Worm (Caenorhabditis elegans) whole organism, late embryonic: ENCODE results near the gene C07A12.18.

Experiments used
- C08G9.2 ChIP-seq: sonication (generic microtip); optimal IDR thresholded peaks from 2 replicates; lab custom pipeline; 2016; ENCODE audit warnings: mild to moderate bottlenecking, missing genetic modification characterization, moderate library complexity, missing compliant biosample characterization
- C38D4.7 ChIP-seq: fragments of 200-800 bp; sonication (Bioruptor generic); optimal IDR thresholded peaks from 2 replicates; lab custom pipeline; 2018; ENCODE audit warnings: mild to moderate bottlenecking, missing genetic modification characterization, moderate library complexity, missing compliant biosample characterization
- F13H6.1 ChIP-seq: sonication (generic microtip); optimal IDR thresholded peaks from 2 replicates; lab custom pipeline; 2016; ENCODE audit warnings: missing genetic modification characterization, missing compliant biosample characterization
- K02D7.2 ChIP-seq: sonication (generic microtip); optimal IDR thresholded peaks from 2 replicates; lab custom pipeline; 2017; ENCODE audit warnings: mild to moderate bottlenecking, missing genetic modification characterization, missing compliant biosample characterization
- Y22D7AL.16 ChIP-seq: sonication (generic microtip); optimal IDR thresholded peaks from 2 replicates; lab custom pipeline; 2016; ENCODE audit warnings: missing genetic modification characterization, missing compliant biosample characterization
- ama-1 ChIP-seq: fragments of 150-350 bp; optimal IDR thresholded peaks from 2 replicates; lab custom pipeline; 2014
- ceh-18 ChIP-seq: sonication (generic microtip); optimal IDR thresholded peaks from 2 replicates; lab custom pipeline; 2016; ENCODE audit warnings: missing genetic modification characterization, missing compliant biosample characterization
- ceh-22 ChIP-seq: sonication (generic microtip); optimal IDR thresholded peaks from 2 replicates; lab custom pipeline; 2017; ENCODE audit warnings: missing biosample characterization, missing genetic modification characterization
- ceh-24 ChIP-seq: sonication (generic microtip); optimal IDR thresholded peaks from 2 replicates; lab custom pipeline; 2016; ENCODE audit warnings: mild to moderate bottlenecking, missing genetic modification characterization, missing compliant biosample characterization
- ceh-31 ChIP-seq: sonication (generic microtip); optimal IDR thresholded peaks from 2 replicates; lab custom pipeline; 2016; ENCODE audit warnings: missing genetic modification characterization, missing compliant biosample characterization
- ceh-34 ChIP-seq: sonication (generic microtip); optimal IDR thresholded peaks from 2 replicates; lab custom pipeline; 2016; ENCODE audit warnings: mild to moderate bottlenecking, missing genetic modification characterization, missing compliant biosample characterization
- ceh-48 ChIP-seq: sonication (generic microtip); optimal IDR thresholded peaks from 2 replicates; lab custom pipeline; 2016; ENCODE audit warnings: missing genetic modification characterization, inconsistent platforms, missing compliant biosample characterization
- ceh-6 ChIP-seq: fragments of 200-800 bp; sonication (Bioruptor generic); optimal IDR thresholded peaks from 2 replicates; lab custom pipeline; 2018; ENCODE audit warnings: mild to moderate bottlenecking, missing genetic modification characterization, missing compliant biosample characterization
- che-1 ChIP-seq: sonication (generic microtip); optimal IDR thresholded peaks from 2 replicates; lab custom pipeline; 2016; ENCODE audit warnings: mild to moderate bottlenecking, missing genetic modification characterization, missing compliant biosample characterization
- dmd-4 ChIP-seq: sonication (generic microtip); optimal IDR thresholded peaks from 2 replicates; lab custom pipeline; 2016; ENCODE audit warnings: borderline replicate concordance, missing genetic modification characterization, missing compliant biosample characterization
- dve-1 ChIP-seq: sonication (generic microtip); optimal IDR thresholded peaks from 2 replicates; lab custom pipeline; 2017; ENCODE audit warnings: antibody characterized with exemption, mild to moderate bottlenecking, missing genetic modification characterization, missing compliant biosample characterization
- elt-2 ChIP-seq: sonication (generic microtip); optimal IDR thresholded peaks from 2 replicates; lab custom pipeline; 2016; ENCODE audit warnings: missing genetic modification reagents, missing genetic modification characterization, missing compliant biosample characterization
- elt-4 ChIP-seq: sonication (generic microtip); optimal IDR thresholded peaks from 2 replicates; lab custom pipeline; 2016; ENCODE audit warnings: missing genetic modification characterization, missing compliant biosample characterization
- ets-4 ChIP-seq: sonication (generic microtip); optimal IDR thresholded peaks from 2 replicates; lab custom pipeline; 2016; ENCODE audit warnings: missing genetic modification characterization, missing compliant biosample characterization
- eyg-1 ChIP-seq: sonication (generic microtip); optimal IDR thresholded peaks from 2 replicates; lab custom pipeline; 2016; ENCODE audit warnings: missing genotype, missing genetic modification characterization, missing compliant biosample characterization
- fkh-10 ChIP-seq: fragments of 150-350 bp; optimal IDR thresholded peaks from 2 replicates; lab custom pipeline; 2014; ENCODE audit warnings: missing biosample characterization, missing genetic modification reagents, missing genetic modification characterization
- fkh-6 ChIP-seq: sonication (generic microtip); optimal IDR thresholded peaks from 2 replicates; lab custom pipeline; 2016; ENCODE audit warnings: missing genetic modification characterization, missing compliant biosample characterization
- hlh-13 ChIP-seq: fragments of 200-800 bp; sonication (Bioruptor generic); optimal IDR thresholded peaks from 2 replicates; lab custom pipeline; 2018; ENCODE audit warnings: mild to moderate bottlenecking, missing genetic modification characterization, missing compliant biosample characterization
- hlh-15 ChIP-seq: sonication (generic microtip); optimal IDR thresholded peaks from 2 replicates; lab custom pipeline; 2016; ENCODE audit warnings: missing genetic modification characterization, missing compliant biosample characterization
- hlh-30 ChIP-seq: sonication (generic microtip); optimal IDR thresholded peaks from 2 replicates; lab custom pipeline; 2017; ENCODE audit warnings: antibody characterized with exemption, missing genetic modification characterization, missing compliant biosample characterization; ENCODE audit not compliant: insufficient read depth
- hlh-6 ChIP-seq: sonication (generic microtip); optimal IDR thresholded peaks from 2 replicates; lab custom pipeline; 2016; ENCODE audit warnings: missing genotype, missing genetic modification characterization, missing compliant biosample characterization
- hlh-8 ChIP-seq: sonication (generic microtip); optimal IDR thresholded peaks from 2 replicates; lab custom pipeline; 2016; ENCODE audit warnings: missing genotype, missing genetic modification characterization, missing compliant biosample characterization
- lim-6 ChIP-seq: sonication (generic microtip); optimal IDR thresholded peaks from 2 replicates; lab custom pipeline; 2016; ENCODE audit warnings: missing genetic modification characterization, missing compliant biosample characterization
- lin-11 ChIP-seq: fragments of 200-800 bp; sonication (Bioruptor generic); optimal IDR thresholded peaks from 2 replicates; lab custom pipeline; 2018; ENCODE audit warnings: mild to moderate bottlenecking, missing genetic modification characterization, missing compliant biosample characterization
- madf-2 ChIP-seq: sonication (generic microtip); optimal IDR thresholded peaks from 2 replicates; lab custom pipeline; 2017; ENCODE audit warnings: missing genetic modification characterization, missing compliant biosample characterization
- nfya-1 ChIP-seq: sonication (generic microtip); optimal IDR thresholded peaks from 2 replicates; lab custom pipeline; 2017; ENCODE audit warnings: missing genetic modification characterization, mild to moderate bottlenecking, missing compliant biosample characterization, antibody characterized with exemption, moderate library complexity
- nhr-232 ChIP-seq: sonication (generic microtip); optimal IDR thresholded peaks from 2 replicates; lab custom pipeline; 2016; ENCODE audit warnings: missing genetic modification characterization, missing compliant biosample characterization
- pag-3 ChIP-seq: sonication (generic microtip); optimal IDR thresholded peaks from 2 replicates; lab custom pipeline; 2016; ENCODE audit warnings: missing compliant biosample characterization, missing genetic modification characterization, borderline replicate concordance
- pat-9 ChIP-seq: fragments of 200-800 bp; sonication (Bioruptor generic); optimal IDR thresholded peaks from 2 replicates; lab custom pipeline; 2018; ENCODE audit warnings: mild to moderate bottlenecking, missing genetic modification characterization, moderate library complexity, missing compliant biosample characterization
- pax-1 ChIP-seq: fragments of 150-350 bp; optimal IDR thresholded peaks from 2 replicates; lab custom pipeline; 2014; ENCODE audit warnings: missing biosample characterization, missing genetic modification characterization
- pha-2 ChIP-seq: sonication (generic microtip); optimal IDR thresholded peaks from 2 replicates; lab custom pipeline; 2017; ENCODE audit warnings: mild to moderate bottlenecking, missing genetic modification characterization, missing compliant biosample characterization
- pha-4 ChIP-seq: fragments of 150-350 bp; optimal IDR thresholded peaks from 2 replicates; lab custom pipeline; 2018; ENCODE audit warnings: missing biosample characterization, missing genetic modification reagents, missing genetic modification characterization
- pqm-1 ChIP-seq: sonication (generic microtip); optimal IDR thresholded peaks from 2 replicates; lab custom pipeline; 2016; ENCODE audit warnings: missing genetic modification characterization, missing compliant biosample characterization
- ref-2 ChIP-seq: sonication (generic microtip); optimal IDR thresholded peaks from 2 replicates; lab custom pipeline; 2016; ENCODE audit warnings: missing genetic modification characterization, missing compliant biosample characterization
- rnt-1 ChIP-seq: sonication (generic microtip); optimal IDR thresholded peaks from 2 replicates; lab custom pipeline; 2016; ENCODE audit warnings: missing genetic modification characterization, missing compliant biosample characterization
- sdc-2 ChIP-seq: sonication (generic microtip); optimal IDR thresholded peaks from 2 replicates; lab custom pipeline; 2016; ENCODE audit warnings: missing genotype, missing genetic modification characterization, missing compliant biosample characterization
- sox-2 ChIP-seq: fragments of 200-800 bp; sonication (Bioruptor generic); IDR thresholded peaks from 2 replicates; pipeline ENCODE4 v1.3.6; 2022; ENCODE audit warnings: missing genetic modification reagents, missing genetic modification characterization, missing compliant biosample characterization
- syd-9 ChIP-seq: sonication (generic microtip); optimal IDR thresholded peaks from 2 replicates; lab custom pipeline; 2016; ENCODE audit warnings: mild to moderate bottlenecking, missing genetic modification characterization, moderate library complexity, missing compliant biosample characterization
- tbx-2 ChIP-seq: sonication (generic microtip); optimal IDR thresholded peaks from 2 replicates; lab custom pipeline; 2016; ENCODE audit warnings: missing genetic modification characterization, missing compliant biosample characterization
- tbx-7 ChIP-seq: sonication (generic microtip); optimal IDR thresholded peaks from 2 replicates; lab custom pipeline; 2016; ENCODE audit warnings: missing genotype, missing genetic modification characterization, missing compliant biosample characterization
- unc-42 ChIP-seq: sonication (generic microtip); optimal IDR thresholded peaks from 2 replicates; lab custom pipeline; 2016; ENCODE audit warnings: missing genotype, missing genetic modification characterization, missing compliant biosample characterization
- unc-55 ChIP-seq: sonication (generic microtip); optimal IDR thresholded peaks from 2 replicates; lab custom pipeline; 2017; ENCODE audit warnings: missing biosample characterization, missing genetic modification reagents, missing genetic modification characterization
- unc-86 ChIP-seq: sonication (generic microtip); optimal IDR thresholded peaks from 2 replicates; lab custom pipeline; 2016; ENCODE audit warnings: missing genetic modification characterization, missing compliant biosample characterization
- zip-5 ChIP-seq: sonication (generic microtip); optimal IDR thresholded peaks from 2 replicates; lab custom pipeline; 2016; ENCODE audit warnings: missing genetic modification characterization, missing compliant biosample characterization
- ztf-16 ChIP-seq: sonication (generic microtip); optimal IDR thresholded peaks from 2 replicates; lab custom pipeline; 2017; ENCODE audit warnings: missing genetic modification characterization, missing compliant biosample characterization

The C07A12.18 gene

ce11 chrX:4528905-4529304, 20.8 kb downstream of the C07A12.18 start:
- TF ChIP-seq C08G9.2 (tag; lab: Kevin White, UChicago) (no peak), tbx-7 (tag; lab: Kevin White, UChicago) (no peak), lim-6 (tag; lab: Kevin White, UChicago) (no peak), nhr-232 (tag; lab: Kevin White, UChicago) (no peak), lin-11 (tag; lab: Kevin White, UChicago) (no peak), ztf-16 (tag; lab: Kevin White, UChicago) (no peak), dve-1 (tag; lab: Kevin White, UChicago) (no peak), ets-4 (no peak), Y22D7AL.16 (no peak), hlh-8 (tag; lab: Kevin White, UChicago) (no peak)

ce11 chrX:4526412-4526811, 23.3 kb downstream of the C07A12.18 start:
- TF ChIP-seq K02D7.2, result no peak
- no peak for TF ChIP-seq hlh-30
- TF ChIP-seq pat-9 (tag; lab: Kevin White, UChicago), result no peak
- peak; percentile 43 for TF ChIP-seq ama-1 (lab: Kevin White, UChicago)
- no peak for TF ChIP-seq C38D4.7 (GFP tag; lab: Kevin White, UChicago)
- no peak for TF ChIP-seq pha-4
- TF ChIP-seq, all 69 proteins: peak for 1

- no peak for TF ChIP-seq sox-2 (GFP tag; lab: Robert Waterston, UW)
- no peak for TF ChIP-seq hlh-6
- no peak for TF ChIP-seq zip-5
- TF ChIP-seq Y22D7AL.16, result no peak
- no peak for TF ChIP-seq unc-55
- no peak for TF ChIP-seq pag-3 (tag; lab: Kevin White, UChicago)
- TF ChIP-seq hlh-13 (GFP tag; lab: Kevin White, UChicago), result no peak
- no peak for TF ChIP-seq ceh-48
- TF ChIP-seq dmd-4, result no peak
- no peak for TF ChIP-seq C08G9.2 (tag; lab: Kevin White, UChicago)
- TF ChIP-seq che-1, result no peak
- no peak for TF ChIP-seq hlh-15
- TF ChIP-seq pqm-1 (tag; lab: Kevin White, UChicago), result no peak
- TF ChIP-seq rnt-1, result no peak
- no peak for TF ChIP-seq ceh-34
- TF ChIP-seq sdc-2, result no peak
- no peak for TF ChIP-seq pha-2 (tag; lab: Kevin White, UChicago)
- no peak for TF ChIP-seq ceh-18
These were observed 24.9 kb downstream of the C07A12.18 start for ce11 chrX:4524844-4525243.

ce11 chrX:4523887-4524350, 25.8 kb downstream of the C07A12.18 start, which contains the start of gene pdi-2:
Gene pdi-2 (plus strand): TSS chrX:4524155.
- TF ChIP-seq ceh-34 (peak; percentile 25), ceh-24 (tag; lab: Kevin White, UChicago) (no peak), pax-1 (tag; lab: Kevin White, UChicago) (no peak), unc-42 (peak; percentile 74), tbx-2 (tag; lab: Kevin White, UChicago) (peak; percentile 84), pqm-1 (tag; lab: Kevin White, UChicago) (no peak), ceh-22 (tag; lab: Kevin White, UChicago) (no peak), eyg-1 (tag; lab: Kevin White, UChicago) (peak; percentile 47), ref-2 (tag; lab: Kevin White, UChicago) (peak; percentile 85), fkh-10 (GFP tag; lab: Kevin White, UChicago) (no peak), ceh-6 (GFP tag; lab: Kevin White, UChicago) (peak; percentile 61), ceh-31 (tag; lab: Kevin White, UChicago) (peak; percentile 69), elt-4 (tag; lab: Kevin White, UChicago) (no peak), sdc-2 (peak; percentile 20), F13H6.1 (tag; lab: Kevin White, UChicago) (peak; percentile 14), madf-2 (tag; lab: Kevin White, UChicago) (peak; percentile 8), lin-11 (tag; lab: Kevin White, UChicago) (peak; percentile 24), syd-9 (tag; lab: Kevin White, UChicago) (no peak), elt-2 (tag; lab: Kevin White, UChicago) (peak; percentile 34), nfya-1 (tag; lab: Kevin White, UChicago) (peak; percentile 100), ceh-18 (no peak), K02D7.2 (no peak), Y22D7AL.16 (peak; percentile 22), C08G9.2 (tag; lab: Kevin White, UChicago) (no peak), dmd-4 (peak; percentile 14), fkh-6 (tag; lab: Kevin White, UChicago) (no peak), unc-86 (tag; lab: Kevin White, UChicago) (no peak), hlh-6 (no peak)
